Worm (Caenorhabditis elegans) whole organism, mixed stage, embryonic: ENCODE measurements around the gene F49H6.8.

Experiments
- ceh-43 ChIP-seq: fragments of 200-800 bp; sonication (Bioruptor generic); optimal IDR thresholded peaks from 2 replicates; lab custom pipeline; 2018; ENCODE audit warnings: mild to moderate bottlenecking, missing genetic modification characterization, moderate library complexity, missing compliant biosample characterization
- ces-1 ChIP-seq: fragments of 150-350 bp; optimal IDR thresholded peaks from 2 replicates; lab custom pipeline; 2014; ENCODE audit warnings: missing biosample characterization, missing genetic modification reagents, missing genetic modification characterization
- elt-1 ChIP-seq: sonication (generic microtip); optimal IDR thresholded peaks from 2 replicates; lab custom pipeline; 2017; ENCODE audit warnings: missing genetic modification characterization, mild to moderate bottlenecking, missing compliant biosample characterization, antibody characterized with exemption, moderate library complexity, borderline replicate concordance; ENCODE audit not compliant: insufficient read depth
- elt-3 ChIP-seq: fragments of 150-350 bp; optimal IDR thresholded peaks from 2 replicates; lab custom pipeline; 2014; ENCODE audit warnings: missing biosample characterization, missing genetic modification characterization
- lsy-2 ChIP-seq: fragments of 150-350 bp; optimal IDR thresholded peaks from 2 replicates; lab custom pipeline; 2014; ENCODE audit warnings: missing biosample characterization, missing genetic modification characterization
- nhr-12 ChIP-seq: fragments of 150-350 bp; optimal IDR thresholded peaks from 2 replicates; lab custom pipeline; 2014; ENCODE audit warnings: missing biosample characterization, missing genetic modification characterization
- nhr-237 ChIP-seq: fragments of 150-350 bp; optimal IDR thresholded peaks from 2 replicates; lab custom pipeline; 2014; ENCODE audit warnings: missing biosample characterization, missing genetic modification characterization
- pha-4 ChIP-seq: fragments of 150-350 bp; optimal IDR thresholded peaks from 2 replicates; lab custom pipeline; 2018; ENCODE audit warnings: missing biosample characterization, missing genetic modification reagents, missing genetic modification characterization
- snpc-4 ChIP-seq: fragments of 150-350 bp; optimal IDR thresholded peaks from 2 replicates; lab custom pipeline; 2014; ENCODE audit warnings: missing biosample characterization, missing genetic modification characterization
- unc-62 ChIP-seq: fragments of 150-350 bp; optimal IDR thresholded peaks from 2 replicates; lab custom pipeline; 2014; ENCODE audit warnings: missing biosample characterization, missing genetic modification reagents, missing genetic modification characterization

- TF ChIP-seq ceh-43 = no peak
- no peak for TF ChIP-seq lsy-2 (tag; lab: Kevin White, UChicago)
- no peak for TF ChIP-seq nhr-237 (tag; lab: Kevin White, UChicago)
- TF ChIP-seq nhr-12 (tag; lab: Kevin White, UChicago) = no peak
- no peak for TF ChIP-seq snpc-4
- TF ChIP-seq unc-62 (GFP tag; lab: Kevin White, UChicago) = no peak
- TF ChIP-seq pha-4 (tag; lab: Kevin White, UChicago) = no peak
- TF ChIP-seq ces-1 (GFP tag; lab: Kevin White, UChicago) = no peak
- TF ChIP-seq elt-3 (tag; lab: Kevin White, UChicago) = no peak
- TF ChIP-seq elt-1 = no peak
Observed at ce11 chrV:17014050-17014449, 8.4 kb downstream of the F49H6.8 start, which contains the start of gene clc-13.
